Worm (Caenorhabditis elegans) whole organism, L1 larva: Measurements from ENCODE around the gene E02H9.13.
"Not testable (repeated sequence)": the region's sequence is repeated elsewhere in the genome, so short reads cannot be mapped to it uniquely, and the experiment has no call there.

ENCODE experiments used
- C04F5.9 ChIP-seq: sonication (generic microtip); optimal IDR thresholded peaks from 2 replicates; lab custom pipeline; 2016; ENCODE audit warnings: missing genetic modification characterization, missing compliant biosample characterization
- C16A3.4 ChIP-seq: fragments of 150-350 bp; optimal IDR thresholded peaks from 2 replicates; lab custom pipeline; 2014; ENCODE audit warnings: missing biosample characterization, missing genetic modification characterization
- C34B4.2 ChIP-seq: sonication (generic microtip); optimal IDR thresholded peaks from 2 replicates; lab custom pipeline; 2017; ENCODE audit warnings: mild to moderate bottlenecking, missing genetic modification characterization, missing compliant biosample characterization
- F16B12.6 ChIP-seq: fragments of 150-350 bp; optimal IDR thresholded peaks from 2 replicates; lab custom pipeline; 2014; ENCODE audit warnings: missing biosample characterization, missing genetic modification characterization
- alr-1 ChIP-seq: fragments of 200-800 bp; sonication (Bioruptor generic); optimal IDR thresholded peaks from 2 replicates; lab custom pipeline; 2018; ENCODE audit warnings: borderline replicate concordance, mild to moderate bottlenecking, missing genetic modification characterization, missing compliant biosample characterization
- ceh-8 ChIP-seq: fragments of 200-800 bp; sonication (Bioruptor generic); optimal IDR thresholded peaks from 2 replicates; lab custom pipeline; 2018; ENCODE audit warnings: mild to moderate bottlenecking, missing genetic modification characterization, moderate library complexity, missing compliant biosample characterization
- ceh-82 ChIP-seq, 3 experiments: fragments of 150-350 bp in 1 of 3; sonication (generic microtip) in 2 of 3; optimal IDR thresholded peaks; 2 replicates each; lab custom pipeline; 2014 to 2017; ENCODE audit warnings: missing biosample characterization in 3 of 3, missing genetic modification characterization in 3 of 3
- ceh-88 ChIP-seq: fragments of 200-800 bp; sonication (Bioruptor generic); IDR thresholded peaks from 2 replicates; pipeline ENCODE4 v1.3.6; 2022; ENCODE audit warnings: missing genetic modification characterization, missing compliant biosample characterization
- ceh-90 ChIP-seq: sonication (generic microtip); optimal IDR thresholded peaks from 2 replicates; lab custom pipeline; 2016; ENCODE audit warnings: missing genetic modification characterization, missing compliant biosample characterization
- dpl-1 ChIP-seq, 3 experiments: fragments of 150-350 bp in 2 of 3; sonication (generic microtip) in 1 of 3; optimal IDR thresholded peaks; 2 replicates each; lab custom pipeline; 2014 to 2017; ENCODE audit warnings: missing biosample characterization in 3 of 3, missing genetic modification characterization in 3 of 3, missing genetic modification reagents in 3 of 3
- dsc-1 ChIP-seq: sonication (generic microtip); optimal IDR thresholded peaks from 2 replicates; lab custom pipeline; 2016; ENCODE audit warnings: mild to moderate bottlenecking, missing genetic modification characterization, missing compliant biosample characterization
- efl-1 ChIP-seq, 4 experiments: fragments of 150-350 bp; optimal IDR thresholded peaks in 3 of 4; peaks in 1 of 4; 1 replicate in 1 of 4; 2 replicates in 3 of 4; lab custom pipeline; 2014; ENCODE audit warnings: missing biosample characterization in 2 of 4, missing genetic modification characterization in 2 of 4, missing genetic modification reagents in 2 of 4
- egl-13 ChIP-seq: sonication (generic microtip); optimal IDR thresholded peaks from 2 replicates; lab custom pipeline; 2016; ENCODE audit warnings: missing genotype, missing genetic modification reagents, missing genetic modification characterization, missing compliant biosample characterization
- elt-3 ChIP-seq, 6 experiments: fragments of 150-350 bp in 1 of 6; sonication (generic microtip); optimal IDR thresholded peaks; 2 replicates each; lab custom pipeline; 2017 to 2018; ENCODE audit warnings: missing biosample characterization in 6 of 6, missing genetic modification characterization in 6 of 6, inconsistent platforms in 1 of 6
- fkh-10 ChIP-seq: sonication (generic microtip); optimal IDR thresholded peaks from 2 replicates; lab custom pipeline; 2017; ENCODE audit warnings: missing biosample characterization, missing genetic modification reagents, missing genetic modification characterization
- fkh-8 ChIP-seq: sonication (generic microtip); optimal IDR thresholded peaks from 2 replicates; lab custom pipeline; 2016; ENCODE audit warnings: mild to moderate bottlenecking, missing genetic modification characterization, missing compliant biosample characterization
- fos-1 ChIP-seq: fragments of 150-350 bp; optimal IDR thresholded peaks from 2 replicates; lab custom pipeline; 2014; ENCODE audit warnings: missing biosample characterization, missing genetic modification characterization
- grh-1 ChIP-seq: fragments of 200-800 bp; sonication (Bioruptor generic); IDR thresholded peaks from 2 replicates; pipeline ENCODE4 v1.3.6; 2022; ENCODE audit warnings: missing genetic modification reagents, missing genetic modification characterization, missing compliant biosample characterization
- hlh-17 ChIP-seq: fragments of 200-800 bp; sonication (Bioruptor generic); optimal IDR thresholded peaks from 2 replicates; lab custom pipeline; 2018; ENCODE audit warnings: missing genetic modification characterization, mild to moderate bottlenecking, missing compliant biosample characterization, moderate library complexity, borderline replicate concordance
- hlh-4 ChIP-seq: sonication (generic microtip); optimal IDR thresholded peaks from 2 replicates; lab custom pipeline; 2016; ENCODE audit warnings: mild to moderate bottlenecking, missing genetic modification characterization, missing compliant biosample characterization
- hpl-2 ChIP-seq: fragments of 150-350 bp; optimal IDR thresholded peaks from 2 replicates; lab custom pipeline; 2014; ENCODE audit warnings: missing biosample characterization, missing genetic modification reagents, missing genetic modification characterization
- isw-1 ChIP-seq: fragments of 200-800 bp; sonication (Bioruptor generic); IDR thresholded peaks from 2 replicates; pipeline ENCODE4 v1.3.6; 2022; ENCODE audit warnings: missing genetic modification characterization, missing compliant biosample characterization
- lin-35 ChIP-seq, 2 experiments: fragments of 150-350 bp; optimal IDR thresholded peaks; 2 replicates each; lab custom pipeline; 2014; ENCODE audit warnings: missing biosample characterization in 2 of 2, missing genetic modification characterization in 2 of 2, missing genetic modification reagents in 2 of 2
- lsy-2 ChIP-seq, 2 experiments: fragments of 150-350 bp; optimal IDR thresholded peaks; 2 replicates each; lab custom pipeline; 2014; ENCODE audit warnings: missing biosample characterization in 2 of 2, missing genetic modification characterization in 2 of 2
- mab-9 ChIP-seq: fragments of 200-800 bp; sonication (Bioruptor generic); IDR thresholded peaks from 2 replicates; pipeline ENCODE4 v1.3.6; 2022; ENCODE audit warnings: missing genetic modification reagents, missing genetic modification characterization, missing compliant biosample characterization
- mep-1 ChIP-seq: fragments of 150-350 bp; optimal IDR thresholded peaks from 2 replicates; lab custom pipeline; 2014; ENCODE audit warnings: missing biosample characterization, missing genetic modification characterization
- nhr-19 ChIP-seq: fragments of 200-800 bp; sonication (Bioruptor generic); conservative IDR thresholded peaks from 2 replicates; pipeline ENCODE4 v1.3.6; 2022; ENCODE audit warnings: missing genetic modification characterization, missing compliant biosample characterization
- nhr-237 ChIP-seq: fragments of 150-350 bp; optimal IDR thresholded peaks from 2 replicates; lab custom pipeline; 2014; ENCODE audit warnings: missing biosample characterization, missing genetic modification characterization
- nhr-47 ChIP-seq: sonication (generic microtip); optimal IDR thresholded peaks from 2 replicates; lab custom pipeline; 2016; ENCODE audit warnings: mild to moderate bottlenecking, missing genetic modification characterization, moderate library complexity, missing compliant biosample characterization
- nhr-71 ChIP-seq: sonication (generic microtip); optimal IDR thresholded peaks from 2 replicates; lab custom pipeline; 2016; ENCODE audit warnings: mild to moderate bottlenecking, missing genetic modification characterization, moderate library complexity, missing compliant biosample characterization
- pax-3 ChIP-seq: fragments of 200-800 bp; sonication (Bioruptor generic); optimal IDR thresholded peaks from 2 replicates; lab custom pipeline; 2018; ENCODE audit warnings: mild to moderate bottlenecking, missing genetic modification characterization, moderate library complexity, missing compliant biosample characterization
- pqm-1 ChIP-seq: sonication (generic microtip); optimal IDR thresholded peaks from 3 replicates; lab custom pipeline; 2017; ENCODE audit warnings: missing biosample characterization, missing genetic modification characterization
- rnt-1 ChIP-seq: sonication (generic microtip); optimal IDR thresholded peaks from 2 replicates; lab custom pipeline; 2016; ENCODE audit warnings: mild to moderate bottlenecking, missing genetic modification characterization, moderate library complexity, missing compliant biosample characterization
- skn-1 ChIP-seq: fragments of 150-350 bp; optimal IDR thresholded peaks from 2 replicates; lab custom pipeline; 2014; ENCODE audit warnings: missing biosample characterization, missing genetic modification characterization
- sox-4 ChIP-seq: sonication (generic microtip); optimal IDR thresholded peaks from 2 replicates; lab custom pipeline; 2016; ENCODE audit warnings: missing genetic modification characterization, missing compliant biosample characterization
- sup-37 ChIP-seq: fragments of 200-800 bp; sonication (Bioruptor generic); optimal IDR thresholded peaks from 2 replicates; lab custom pipeline; 2018; ENCODE audit warnings: mild to moderate bottlenecking, missing genetic modification characterization, missing compliant biosample characterization
- swsn-7 ChIP-seq: sonication (generic microtip); optimal IDR thresholded peaks from 2 replicates; lab custom pipeline; 2016; ENCODE audit warnings: missing genetic modification characterization, missing compliant biosample characterization
- tbx-2 ChIP-seq: sonication (generic microtip); optimal IDR thresholded peaks from 2 replicates; lab custom pipeline; 2016; ENCODE audit warnings: missing genetic modification characterization, missing compliant biosample characterization
- tlp-1 ChIP-seq: fragments of 150-350 bp; optimal IDR thresholded peaks from 2 replicates; lab custom pipeline; 2014; ENCODE audit warnings: missing biosample characterization, missing genetic modification characterization
- unc-130 ChIP-seq: fragments of 150-350 bp; optimal IDR thresholded peaks from 2 replicates; lab custom pipeline; 2017; ENCODE audit warnings: missing biosample characterization, missing genetic modification characterization, inconsistent platforms
- xbp-1 ChIP-seq: sonication (generic microtip); optimal IDR thresholded peaks from 2 replicates; lab custom pipeline; 2016; ENCODE audit warnings: missing genetic modification characterization, missing compliant biosample characterization
- zip-4 ChIP-seq: fragments of 200-800 bp; sonication (Bioruptor generic); optimal IDR thresholded peaks from 2 replicates; lab custom pipeline; 2018; ENCODE audit warnings: mild to moderate bottlenecking, missing genetic modification characterization, moderate library complexity, missing compliant biosample characterization

Gene E02H9.13

DNA sequence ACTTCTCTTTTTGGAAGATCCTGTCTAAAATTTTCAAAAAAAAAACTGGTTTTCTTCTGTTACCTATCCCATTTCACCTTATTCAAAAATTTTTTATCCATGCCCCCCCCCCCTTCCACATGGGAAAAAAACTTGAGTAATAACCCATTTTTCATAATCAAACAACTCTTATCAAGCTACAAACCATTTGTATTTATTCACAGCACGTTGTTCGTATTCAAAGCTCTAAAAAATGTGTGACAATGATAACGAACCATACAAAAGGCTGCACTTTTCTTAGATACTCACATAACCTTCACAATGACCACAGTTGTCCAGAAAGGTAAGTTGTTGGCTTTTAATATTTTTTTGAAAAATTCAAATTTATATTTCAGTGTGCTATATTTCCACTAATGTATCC lies 2.7 kb downstream of the E02H9.13 start, which contains the start of gene E02H9.6:
Gene E02H9.6, plus strand, starts transcription at position 301 of the 400 bp plus-strand sequence.
- not testable (repeated sequence) for TF ChIP-seq efl-1 (optimal IDR thresholded peaks at IDR 0.05; lab: Kevin White, UChicago); efl-1 (GFP tag; optimal IDR thresholded peaks at IDR 0.05 in 1 of 2; lab: Kevin White, UChicago); zip-4 (GFP tag; lab: Kevin White, UChicago); hpl-2 (GFP tag; lab: Kevin White, UChicago)

DNA sequence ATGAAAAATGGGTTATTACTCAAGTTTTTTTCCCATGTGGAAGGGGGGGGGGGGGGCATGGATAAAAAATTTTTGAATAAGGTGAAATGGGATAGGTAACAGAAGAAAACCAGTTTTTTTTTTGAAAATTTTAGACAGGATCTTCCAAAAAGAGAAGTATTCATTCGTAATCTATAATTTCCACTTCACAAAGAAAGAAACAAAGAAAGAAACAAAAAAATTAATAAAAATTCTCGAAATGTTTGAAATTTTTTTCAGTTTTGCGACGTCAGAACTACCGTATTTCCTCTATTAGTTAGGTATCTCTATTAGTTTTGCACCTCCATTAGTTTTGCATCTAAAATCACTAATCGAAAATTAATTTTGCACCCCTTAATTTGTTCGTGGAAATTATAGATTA lies 3.2 kb downstream of the E02H9.13 start, which contains the start of gene W04B5.6:
Gene W04B5.6, minus strand, starts transcription at position 101 of the 400 bp plus-strand sequence.
- not testable (repeated sequence) for TF ChIP-seq nhr-71 (tag; lab: Kevin White, UChicago); unc-130 (tag; lab: Kevin White, UChicago); efl-1 (optimal IDR thresholded peaks at IDR 0.05; lab: Kevin White, UChicago); efl-1 (GFP tag; optimal IDR thresholded peaks at IDR 0.05 in 1 of 2; lab: Kevin White, UChicago)

DNA sequence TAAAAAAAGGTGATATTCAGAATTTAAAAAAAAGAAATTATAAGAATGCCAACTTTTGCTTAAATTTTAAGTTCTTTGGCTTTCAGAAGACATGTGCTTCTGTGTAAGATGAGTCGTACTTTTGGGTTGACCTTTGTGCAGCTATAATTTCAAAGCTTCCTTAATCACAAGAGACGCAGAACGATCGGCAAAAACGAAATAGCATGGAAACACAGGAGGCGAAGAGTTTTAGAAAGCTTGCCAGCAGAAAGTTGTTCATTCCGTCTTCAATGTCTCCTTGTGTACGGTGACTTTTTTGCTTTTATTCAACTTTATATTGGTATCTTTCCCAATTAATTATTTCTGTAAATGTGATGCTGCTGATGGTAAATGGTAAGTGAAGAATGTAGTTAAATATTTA lies 5.6 kb downstream of the E02H9.13 start:
- TF ChIP-seq dsc-1 (tag; lab: Kevin White, UChicago) = peak; percentile 32
- TF ChIP-seq fkh-10 = no peak
- peak; percentile 36 to 42 for TF ChIP-seq efl-1 (optimal IDR thresholded peaks at IDR 0.05; lab: Kevin White, UChicago)
- peak in 1 of 2 experiments; percentile 88 for TF ChIP-seq efl-1 (GFP tag; optimal IDR thresholded peaks at IDR 0.05 in 1 of 2; lab: Kevin White, UChicago)
- TF ChIP-seq, all 84 proteins: peak for 2

DNA sequence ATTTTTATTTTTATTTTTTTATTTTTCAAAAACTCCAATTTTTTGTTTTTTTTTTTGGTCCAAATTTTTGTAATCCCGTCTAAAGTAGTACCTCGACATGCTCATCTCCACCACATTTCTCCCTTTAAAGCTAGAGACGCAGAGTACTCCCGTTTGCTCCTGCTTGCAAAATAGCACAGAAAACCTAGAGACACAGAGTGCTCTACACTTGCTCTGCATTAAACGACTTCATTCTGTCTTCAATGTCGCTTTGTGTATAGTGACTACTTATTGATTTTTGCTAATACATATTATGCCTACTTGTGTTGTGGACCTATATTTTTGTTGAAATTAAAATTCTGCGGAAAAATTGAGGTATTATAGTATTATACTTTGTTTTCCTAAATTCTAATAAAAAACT lies 12.4 kb downstream of the E02H9.13 start, which contains the start of gene W04B5.8:
Gene W04B5.8, plus strand, starts transcription at position 195 of the 400 bp plus-strand sequence.
- TF ChIP-seq skn-1 (no peak), egl-13 (no peak), dsc-1 (tag; lab: Kevin White, UChicago) (peak; percentile 20), tlp-1 (tag; lab: Kevin White, UChicago) (no peak), nhr-47 (no peak), elt-3 (tag; optimal IDR thresholded peaks at IDR 0.05; lab: Kevin White, UChicago) (no peak), ceh-90 (tag; lab: Kevin White, UChicago) (no peak), isw-1 (GFP tag; lab: Robert Waterston, UW) (no peak), alr-1 (tag; lab: Kevin White, UChicago) (no peak), rnt-1 (tag; lab: Kevin White, UChicago) (peak; percentile 22), lin-35 (GFP tag; optimal IDR thresholded peaks at IDR 0.05; lab: Kevin White, UChicago) (peak in 1 of 2 experiments; percentile 16), pax-3 (tag; lab: Kevin White, UChicago) (no peak), grh-1 (GFP tag; lab: Robert Waterston, UW) (no peak), xbp-1 (tag; lab: Kevin White, UChicago) (no peak), ceh-8 (GFP tag; lab: Kevin White, UChicago) (no peak), sox-4 (tag; lab: Kevin White, UChicago) (no peak), nhr-71 (tag; lab: Kevin White, UChicago) (peak; percentile 12), dpl-1 (GFP tag; optimal IDR thresholded peaks at IDR 0.05; lab: Kevin White, UChicago) (peak in 1 of 3 experiments; percentile 29), C34B4.2 (tag; lab: Kevin White, UChicago) (no peak), fkh-8 (tag; lab: Kevin White, UChicago) (peak; percentile 5), swsn-7 (tag; lab: Kevin White, UChicago) (peak; percentile 5), hlh-17 (GFP tag; lab: Kevin White, UChicago) (no peak), fos-1 (no peak), pqm-1 (no peak), fkh-10 (no peak), mep-1 (no peak), lsy-2 (tag; optimal IDR thresholded peaks at IDR 0.05; lab: Kevin White, UChicago) (peak in 1 of 2 experiments; percentile 35), efl-1 (optimal IDR thresholded peaks at IDR 0.05; lab: Kevin White, UChicago) (peak; percentile 55 to 58), efl-1 (GFP tag; optimal IDR thresholded peaks at IDR 0.05 in 1 of 2; lab: Kevin White, UChicago) (peak in 1 of 2 experiments; percentile 83), nhr-237 (tag; lab: Kevin White, UChicago) (no peak), hlh-4 (tag; lab: Kevin White, UChicago) (no peak), tbx-2 (no peak), F16B12.6 (tag; lab: Kevin White, UChicago) (peak; percentile 9), zip-4 (GFP tag; lab: Kevin White, UChicago) (no peak), sup-37 (GFP tag; lab: Kevin White, UChicago) (no peak), C04F5.9 (no peak), ceh-88 (GFP tag; lab: Robert Waterston, UW) (no peak), nhr-19 (no peak), mab-9 (GFP tag; lab: Robert Waterston, UW) (no peak), C16A3.4 (tag; lab: Kevin White, UChicago) (no peak), ceh-82 (tag; optimal IDR thresholded peaks at IDR 0.05; lab: Kevin White, UChicago) (peak in 1 of 3 experiments; percentile 28)
